Fruit fly (Drosophila melanogaster) whole organism, embryonic: Measurements from ENCODE around the gene AIMP2.
A peak's percentile ranks its signal among the peaks of the same experiment; 100 is the strongest.

ENCODE experiments used
- CG10366 ChIP-seq: fragments of 200-800 bp; sonication (Bioruptor generic); IDR thresholded peaks from 2 replicates; pipeline ENCODE4 v1.3.6; 2022; ENCODE audit warnings: missing biosample characterization, missing genetic modification characterization
- CG12155 ChIP-seq: fragments of 200-800 bp; sonication (Bioruptor generic); optimal IDR thresholded peaks from 3 replicates; lab custom pipeline; 2016; ENCODE audit warnings: missing biosample characterization, missing genetic modification characterization
- CG12744 ChIP-seq: fragments of 200-800 bp; sonication (Bioruptor generic); optimal IDR thresholded peaks from 2 replicates; lab custom pipeline; 2016; ENCODE audit warnings: missing biosample characterization, missing genetic modification characterization
- CG14441 ChIP-seq: fragments of 200-800 bp; sonication (Bioruptor generic); IDR thresholded peaks from 2 replicates; pipeline ENCODE4 v1.3.6; 2022; ENCODE audit warnings: missing biosample characterization, missing genetic modification characterization
- CG15073 ChIP-seq: fragments of 200-800 bp; sonication (Bioruptor generic); optimal IDR thresholded peaks from 2 replicates; lab custom pipeline; 2016; ENCODE audit warnings: missing biosample characterization, missing genetic modification characterization
- CG16815 ChIP-seq: fragments of 200-800 bp; sonication (Bioruptor generic); optimal IDR thresholded peaks from 3 replicates; lab custom pipeline; 2017; ENCODE audit warnings: missing biosample characterization, mild to moderate bottlenecking, missing genetic modification characterization
- CG16863 ChIP-seq: fragments of 200-800 bp; sonication (Bioruptor generic); optimal IDR thresholded peaks from 3 replicates; lab custom pipeline; 2016; ENCODE audit warnings: missing biosample characterization, missing genetic modification characterization
- CG17186 ChIP-seq: fragments of 200-800 bp; sonication (Bioruptor generic); optimal IDR thresholded peaks from 3 replicates; lab custom pipeline; 2017; ENCODE audit warnings: missing biosample characterization, missing genetic modification reagents, missing genetic modification characterization
- CG17359 ChIP-seq: fragments of 200-800 bp; sonication (Bioruptor generic); optimal IDR thresholded peaks from 3 replicates; lab custom pipeline; 2018; ENCODE audit warnings: missing biosample characterization, mild to moderate bottlenecking, missing genetic modification characterization, moderate library complexity
- CG17912 ChIP-seq: fragments of 200-800 bp; sonication (Bioruptor generic); optimal IDR thresholded peaks from 2 replicates; lab custom pipeline; 2018; ENCODE audit warnings: missing biosample characterization, mild to moderate bottlenecking, missing genetic modification characterization
- CG30020 ChIP-seq: fragments of 200-800 bp; optimal IDR thresholded peaks from 2 replicates; lab custom pipeline; 2019; ENCODE audit warnings: missing biosample characterization, mild to moderate bottlenecking, missing genetic modification characterization, moderate library complexity
- CG31441 ChIP-seq: fragments of 200-800 bp; sonication (Bioruptor generic); IDR thresholded peaks from 2 replicates; pipeline ENCODE4 v1.3.6; 2022; ENCODE audit warnings: missing biosample characterization, missing genetic modification characterization
- CG32772 ChIP-seq: fragments of 200-800 bp; sonication (Bioruptor generic); IDR thresholded peaks from 2 replicates; pipeline ENCODE4 v1.3.6; 2022; ENCODE audit warnings: missing biosample characterization, missing genetic modification characterization
- CG34376 ChIP-seq: fragments of 200-800 bp; sonication (Bioruptor generic); optimal IDR thresholded peaks from 2 replicates; lab custom pipeline; 2018; ENCODE audit warnings: missing biosample characterization, mild to moderate bottlenecking, missing genetic modification characterization
- CG4424 ChIP-seq: fragments of 200-800 bp; sonication (Bioruptor generic); optimal IDR thresholded peaks from 3 replicates; lab custom pipeline; 2016; ENCODE audit warnings: missing biosample characterization, missing genetic modification characterization
- CG5180 ChIP-seq: fragments of 200-800 bp; sonication (Bioruptor generic); optimal IDR thresholded peaks from 3 replicates; lab custom pipeline; 2017; ENCODE audit warnings: missing biosample characterization, missing genetic modification characterization, mild to moderate bottlenecking, moderate library complexity, missing genetic modification reagents
- CG6689 ChIP-seq: fragments of 200-800 bp; sonication (Bioruptor generic); IDR thresholded peaks from 2 replicates; pipeline ENCODE4 v1.3.6; 2022; ENCODE audit warnings: missing biosample characterization, missing genetic modification characterization
- CG7271 ChIP-seq: fragments of 200-800 bp; sonication (Bioruptor generic); optimal IDR thresholded peaks from 2 replicates; lab custom pipeline; 2018; ENCODE audit warnings: missing biosample characterization, mild to moderate bottlenecking, missing genetic modification characterization, moderate library complexity
- CG7963 ChIP-seq: fragments of 200-800 bp; sonication (Bioruptor generic); IDR thresholded peaks from 3 replicates; pipeline ENCODE4 v1.3.6; 2022; ENCODE audit warnings: missing biosample characterization, missing genetic modification characterization; ENCODE audit not compliant: partially characterized antibody
- CG8290 ChIP-seq, 3 experiments: fragments of 200-800 bp; sonication (Bioruptor generic); optimal IDR thresholded peaks; 2 replicates each; lab custom pipeline; 2016 to 2019; ENCODE audit warnings: missing biosample characterization in 3 of 3, missing genetic modification characterization in 3 of 3, mild to moderate bottlenecking in 2 of 3, moderate library complexity in 1 of 3
- CG9437 ChIP-seq: fragments of 200-800 bp; sonication (Bioruptor generic); optimal IDR thresholded peaks from 2 replicates; lab custom pipeline; 2018; ENCODE audit warnings: missing biosample characterization, mild to moderate bottlenecking, missing genetic modification characterization
- Camta ChIP-seq: fragments of 200-800 bp; sonication (Bioruptor generic); optimal IDR thresholded peaks from 2 replicates; lab custom pipeline; 2016; ENCODE audit warnings: missing biosample characterization, missing genetic modification characterization
- D ChIP-seq, 2 experiments: fragments of 200-800 bp in 1 of 2; fragments of >200 bp in 1 of 2; sonication (Bioruptor generic) in 1 of 2; optimal IDR thresholded peaks; 2 replicates in 1 of 2; 3 replicates in 1 of 2; lab custom pipeline; 2017; ENCODE audit warnings: mild to moderate bottlenecking in 1 of 2, missing biosample characterization in 1 of 2, missing genetic modification characterization in 1 of 2, missing genetic modification reagents in 1 of 2
- Dbx ChIP-seq: fragments of 200-800 bp; sonication (Bioruptor generic); IDR thresholded peaks from 3 replicates; pipeline ENCODE4 v1.3.6; 2022; ENCODE audit warnings: missing biosample characterization, missing genetic modification characterization
- E2f1 ChIP-seq: fragments of 200-800 bp; sonication (Bioruptor generic); IDR thresholded peaks from 2 replicates; pipeline ENCODE4 v1.3.6; 2022; ENCODE audit warnings: missing biosample characterization, missing genetic modification characterization
- Ets97D ChIP-seq: fragments of 200-800 bp; sonication (Bioruptor generic); optimal IDR thresholded peaks from 3 replicates; lab custom pipeline; 2016; ENCODE audit warnings: missing biosample characterization, missing genetic modification characterization
- Hr39 ChIP-seq: fragments of >200 bp; optimal IDR thresholded peaks from 2 replicates; lab custom pipeline; 2017
- Hsf ChIP-seq: fragments of 200-800 bp; sonication (Bioruptor generic); optimal IDR thresholded peaks from 3 replicates; lab custom pipeline; 2016; ENCODE audit warnings: missing biosample characterization, missing genetic modification characterization
- Meics ChIP-seq: fragments of 200-800 bp; sonication (Bioruptor generic); optimal IDR thresholded peaks from 2 replicates; lab custom pipeline; 2017; ENCODE audit warnings: missing biosample characterization, mild to moderate bottlenecking, missing genetic modification characterization
- Mrtf ChIP-seq: fragments of 200-800 bp; sonication (Bioruptor generic); IDR thresholded peaks from 3 replicates; pipeline ENCODE4 v1.3.6; 2022; ENCODE audit warnings: missing biosample characterization, missing genetic modification characterization
- NfI ChIP-seq: fragments of 200-800 bp; sonication (Bioruptor generic); optimal IDR thresholded peaks from 3 replicates; lab custom pipeline; 2018; ENCODE audit warnings: missing biosample characterization, mild to moderate bottlenecking, missing genetic modification characterization, moderate library complexity
- Side ChIP-seq: fragments of 200-800 bp; sonication (Bioruptor generic); optimal IDR thresholded peaks from 2 replicates; lab custom pipeline; 2016; ENCODE audit warnings: missing biosample characterization, missing genetic modification characterization
- Sry-β ChIP-seq: fragments of 200-800 bp; sonication (Bioruptor generic); optimal IDR thresholded peaks from 2 replicates; lab custom pipeline; 2018; ENCODE audit warnings: missing biosample characterization, mild to moderate bottlenecking, missing genetic modification characterization, moderate library complexity
- YL-1 ChIP-seq: fragments of 200-800 bp; sonication (Bioruptor generic); optimal IDR thresholded peaks from 3 replicates; lab custom pipeline; 2017; ENCODE audit warnings: missing biosample characterization, mild to moderate bottlenecking, missing genetic modification characterization
- abd-A ChIP-seq: fragments of 200-800 bp; sonication (Bioruptor generic); optimal IDR thresholded peaks from 3 replicates; lab custom pipeline; 2019; ENCODE audit warnings: missing biosample characterization, mild to moderate bottlenecking, missing genetic modification characterization, moderate library complexity
- bowl ChIP-seq: fragments of 200-800 bp; sonication (Bioruptor generic); IDR thresholded peaks from 2 replicates; pipeline ENCODE4 v1.3.6; 2022; ENCODE audit warnings: missing biosample characterization, missing genetic modification characterization
- cas ChIP-seq: fragments of 200-800 bp; sonication (Bioruptor generic); IDR thresholded peaks from 2 replicates; pipeline ENCODE4 v1.3.6; 2022; ENCODE audit warnings: missing biosample characterization, missing genetic modification characterization
- cwo ChIP-seq: fragments of 200-800 bp; sonication (Bioruptor generic); optimal IDR thresholded peaks from 3 replicates; lab custom pipeline; 2017; ENCODE audit warnings: missing biosample characterization, missing genetic modification characterization, mild to moderate bottlenecking, moderate library complexity, missing genetic modification reagents
- dimm ChIP-seq: fragments of 200-800 bp; sonication (Bioruptor generic); IDR thresholded peaks from 2 replicates; pipeline ENCODE4 v1.3.6; 2022; ENCODE audit warnings: missing biosample characterization, missing genetic modification characterization
- dmrt99B ChIP-seq: fragments of 200-800 bp; sonication (Bioruptor generic); optimal IDR thresholded peaks from 2 replicates; lab custom pipeline; 2018; ENCODE audit warnings: missing biosample characterization, mild to moderate bottlenecking, missing genetic modification characterization, moderate library complexity
- fd64A ChIP-seq: fragments of 200-800 bp; sonication (Bioruptor generic); optimal IDR thresholded peaks from 3 replicates; lab custom pipeline; 2018; ENCODE audit warnings: missing biosample characterization, mild to moderate bottlenecking, missing genetic modification characterization
- gro ChIP-seq: fragments of 200-800 bp; sonication (Bioruptor generic); optimal IDR thresholded peaks from 2 replicates; lab custom pipeline; 2016; ENCODE audit warnings: missing biosample characterization, missing genetic modification characterization
- mld ChIP-seq: fragments of 200-800 bp; sonication (Bioruptor generic); IDR thresholded peaks from 3 replicates; pipeline ENCODE4 v1.3.6; 2022; ENCODE audit warnings: missing biosample characterization, missing genetic modification characterization; ENCODE audit not compliant: partially characterized antibody
- ranshi ChIP-seq: fragments of 200-800 bp; sonication (Bioruptor generic); IDR thresholded peaks from 2 replicates; pipeline ENCODE4 v1.3.6; 2022; ENCODE audit warnings: missing biosample characterization, missing genetic modification characterization
- salm ChIP-seq: fragments of 200-800 bp; sonication (Bioruptor generic); optimal IDR thresholded peaks from 2 replicates; lab custom pipeline; 2018; ENCODE audit warnings: missing biosample characterization, mild to moderate bottlenecking, missing genetic modification characterization
- sima ChIP-seq: fragments of 200-800 bp; sonication (Bioruptor generic); optimal IDR thresholded peaks from 2 replicates; lab custom pipeline; 2016; ENCODE audit warnings: missing biosample characterization, missing genetic modification characterization
- sisA ChIP-seq: fragments of 200-800 bp; sonication (Bioruptor generic); IDR thresholded peaks from 2 replicates; pipeline ENCODE4 v1.3.6; 2022; ENCODE audit warnings: missing biosample characterization, missing genetic modification characterization
- slbo ChIP-seq: fragments of 200-800 bp; sonication (Bioruptor generic); IDR thresholded peaks from 2 replicates; pipeline ENCODE4 v1.3.6; 2022; ENCODE audit warnings: missing biosample characterization, missing genetic modification characterization
- stwl ChIP-seq: fragments of 200-800 bp; sonication (Bioruptor generic); optimal IDR thresholded peaks from 3 replicates; lab custom pipeline; 2018; ENCODE audit warnings: missing biosample characterization, mild to moderate bottlenecking, missing genetic modification characterization, moderate library complexity

The AIMP2 gene

DNA sequence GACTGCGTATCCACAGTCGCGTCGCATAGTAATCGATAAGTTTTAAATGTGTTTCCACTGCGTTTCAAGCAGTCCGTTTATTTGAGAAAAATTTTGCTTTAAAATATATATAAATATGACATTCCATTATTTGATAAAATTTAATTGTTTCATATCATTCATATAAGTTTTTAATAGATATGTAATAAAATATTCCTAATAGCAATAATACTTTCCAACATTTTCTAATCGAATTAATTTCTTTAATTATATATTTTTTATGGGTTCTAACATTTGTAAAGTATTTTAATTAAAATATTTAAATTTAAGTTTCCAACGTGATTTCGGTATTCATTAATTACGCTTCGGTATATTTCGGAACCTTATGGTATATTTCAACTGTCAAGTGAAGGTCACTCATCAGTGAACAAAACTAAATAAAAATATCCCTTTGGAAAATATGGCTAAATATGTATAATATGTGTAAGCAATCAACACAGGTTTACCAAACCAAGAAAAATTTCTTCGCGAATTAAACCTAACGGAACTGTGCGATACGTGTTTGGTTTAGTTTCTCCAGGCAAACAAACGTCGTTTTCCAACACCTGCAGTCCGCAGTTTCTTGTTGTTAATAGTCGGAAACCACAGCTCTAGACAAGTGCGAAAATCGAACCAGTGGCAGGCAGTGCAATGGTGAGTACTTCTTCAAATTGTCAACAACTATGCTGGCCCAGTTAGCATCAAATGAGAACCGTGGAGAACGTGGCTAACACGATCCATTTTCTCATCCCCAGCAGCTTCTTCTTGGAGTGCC lies 20.2 kb upstream of the AIMP2 start, which contains the start of the genes CG7739 and SCCRO (continued):
- TF ChIP-seq CG17186 (GFP tag; lab: Kevin White, UChicago), result no peak
- TF ChIP-seq Mrtf (GFP tag; lab: Robert Waterston, UW), result no peak
- peak; percentile 71 for TF ChIP-seq CG14441 (GFP tag; lab: Robert Waterston, UW)
- TF ChIP-seq cwo (GFP tag; lab: Kevin White, UChicago), result no peak
- TF ChIP-seq stwl (tag; lab: Kevin White, UChicago), result peak; percentile 33
- no peak for TF ChIP-seq Hr39
- peak; percentile 96 for TF ChIP-seq CG15073 (GFP tag; lab: Kevin White, UChicago)
- no peak for TF ChIP-seq CG5180 (GFP tag; lab: Kevin White, UChicago)
- TF ChIP-seq YL-1 (GFP tag; lab: Kevin White, UChicago), result peak; percentile 42
- TF ChIP-seq Hsf (GFP tag; lab: Kevin White, UChicago), result peak; percentile 0
- TF ChIP-seq CG32772 (GFP tag; lab: Robert Waterston, UW), result peak; percentile 58
- TF ChIP-seq Dbx (GFP tag; lab: Robert Waterston, UW), result peak; percentile 72; the same call in 2 of the 3 replicates
- TF ChIP-seq dimm, result no peak
- TF ChIP-seq CG31441 (GFP tag; lab: Robert Waterston, UW), result peak; percentile 81
- TF ChIP-seq dmrt99B (tag; lab: Kevin White, UChicago), result no peak
- TF ChIP-seq ranshi, result peak; percentile 73; the same call in 1 of the 2 replicates
- peak; percentile 86 for TF ChIP-seq slbo
- TF ChIP-seq CG17912 (GFP tag; lab: Kevin White, UChicago), result peak; percentile 28
- TF ChIP-seq bowl (GFP tag; lab: Robert Waterston, UW), result no peak
- peak; percentile 47; the same call in 1 of the 2 replicates for TF ChIP-seq sisA
- peak; percentile 46 for TF ChIP-seq CG12155 (GFP tag; lab: Kevin White, UChicago)
- peak; percentile 56 for TF ChIP-seq CG9437 (GFP tag; lab: Kevin White, UChicago)
- TF ChIP-seq CG16863 (GFP tag; lab: Kevin White, UChicago), result no peak
- peak; percentile 54 for TF ChIP-seq CG17359 (tag; lab: Kevin White, UChicago)
- TF ChIP-seq Ets97D (GFP tag; lab: Kevin White, UChicago), result peak; percentile 30
- peak; percentile 73 for TF ChIP-seq CG6689 (GFP tag; lab: Robert Waterston, UW)
- no peak for TF ChIP-seq CG12744 (GFP tag; lab: Kevin White, UChicago)
- no peak for TF ChIP-seq salm
- TF ChIP-seq Sry-β (GFP tag; lab: Kevin White, UChicago), result no peak
- peak; percentile 11 for TF ChIP-seq Side
- peak; percentile 3 for TF ChIP-seq CG34376 (GFP tag; lab: Kevin White, UChicago)
- peak; percentile 87 for TF ChIP-seq CG30020
- TF ChIP-seq CG10366 (GFP tag; lab: Robert Waterston, UW), result peak; percentile 70
- TF ChIP-seq CG7963 (GFP tag; lab: Robert Waterston, UW), result no peak
- TF ChIP-seq gro (GFP tag; lab: Kevin White, UChicago), result peak; percentile 2
- peak; percentile 63 for TF ChIP-seq NfI (GFP tag; lab: Kevin White, UChicago)
- no peak for TF ChIP-seq abd-A
- TF ChIP-seq cas (GFP tag; lab: Robert Waterston, UW), result peak; percentile 78
- TF ChIP-seq D (optimal IDR thresholded peaks at IDR 0.05; lab: Kevin White, UChicago), result no peak
- TF ChIP-seq D (GFP tag; optimal IDR thresholded peaks at IDR 0.05; lab: Kevin White, UChicago), result no peak
- TF ChIP-seq CG4424 (GFP tag; lab: Kevin White, UChicago), result peak; percentile 54
- TF ChIP-seq E2f1 (GFP tag; lab: Robert Waterston, UW), result peak; percentile 80
- TF ChIP-seq fd64A (GFP tag; lab: Kevin White, UChicago), result no peak
- TF ChIP-seq CG16815 (GFP tag; lab: Kevin White, UChicago), result no peak
- TF ChIP-seq CG8290 (GFP tag; optimal IDR thresholded peaks at IDR 0.05; lab: Kevin White, UChicago), result no peak
- TF ChIP-seq CG8290 (tag; optimal IDR thresholded peaks at IDR 0.05; lab: Kevin White, UChicago), result no peak
- no peak for TF ChIP-seq Meics (GFP tag; lab: Kevin White, UChicago)
- no peak for TF ChIP-seq sima
- TF ChIP-seq CG7271, result no peak
- TF ChIP-seq mld, result no peak
- TF ChIP-seq Camta (GFP tag; lab: Kevin White, UChicago), result no peak
